Fruit fly (Drosophila melanogaster): ENCODE results near the gene path.

dm6 chr3L:9462794-9463193 lies 42.3 kb downstream of the path start:
- TF ChIP-seq insv (optimal IDR thresholded peaks at IDR 0.05) (no peak), Myc (optimal IDR thresholded peaks at IDR 0.05) (no peak)
